Worm (Caenorhabditis elegans): ENCODE results near the gene F44A2.3.

Gene F44A2.3

DNA sequence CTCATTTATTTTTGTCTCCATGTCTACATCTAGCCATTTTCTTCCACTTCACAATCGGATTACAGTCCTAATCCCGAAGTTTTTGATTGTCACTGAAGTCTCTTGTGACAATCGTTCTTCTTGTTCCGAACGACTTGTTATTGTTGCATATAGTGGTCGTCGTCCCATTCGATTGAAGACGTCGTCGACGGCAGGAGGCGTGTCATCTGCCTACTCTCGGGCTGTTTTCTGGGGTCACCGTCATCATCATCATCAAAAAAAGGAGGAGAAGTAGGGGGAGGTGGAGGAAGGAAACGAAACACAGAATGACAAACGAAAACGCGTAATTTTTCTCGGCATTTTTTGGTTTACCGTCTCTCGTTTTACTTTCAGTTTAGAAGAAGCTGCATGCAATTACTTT is at the start of gene F44A2.3:
Gene F44A2.3 (plus strand): TSS at position 301 of the 400 bp plus-strand sequence.
- TF ChIP-seq B0310.2 (tag; optimal IDR thresholded peaks at IDR 0.05) (no peak), F13C5.2 (tag; optimal IDR thresholded peaks at IDR 0.05) (no peak), hmbx-1 (tag; optimal IDR thresholded peaks at IDR 0.05) (no peak), aly-1 (tag; optimal IDR thresholded peaks at IDR 0.05) (no peak), scrt-1 (GFP tag; IDR thresholded peaks at IDR 0.05) (no peak), hnd-1 (tag; optimal IDR thresholded peaks at IDR 0.05) (no peak), ceh-13 (GFP tag; optimal IDR thresholded peaks at IDR 0.05) (no peak), tra-4 (tag; optimal IDR thresholded peaks at IDR 0.05) (no peak), pes-1 (GFP tag; IDR thresholded peaks at IDR 0.05) (no peak), ama-1 (optimal IDR thresholded peaks at IDR 0.05) (no peak), tbx-37 (GFP tag; conservative IDR thresholded peaks at IDR 0.05) (no peak), flt-1 (GFP tag; IDR thresholded peaks at IDR 0.05) (no peak), ceh-36 (tag; optimal IDR thresholded peaks at IDR 0.05) (no peak)

DNA sequence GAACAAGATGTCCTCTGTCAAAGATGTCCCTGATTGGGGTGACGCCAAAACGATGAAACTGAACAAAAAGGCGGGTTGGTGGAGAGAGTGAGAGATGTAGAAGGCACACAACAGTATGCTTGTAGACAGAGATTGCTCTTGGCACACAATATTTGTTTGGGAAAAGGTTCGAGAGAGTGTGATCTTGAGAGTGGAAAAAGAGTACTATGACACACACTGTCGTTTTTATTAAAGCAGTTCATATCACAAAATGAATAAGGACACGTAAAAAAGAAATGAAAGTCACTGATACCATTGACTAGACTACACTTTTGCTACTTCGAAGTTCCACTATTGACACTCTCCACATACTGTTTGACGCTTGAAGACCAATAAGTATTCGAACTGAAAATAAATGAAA is 49.7 kb upstream of the F44A2.3 start:
- TF ChIP-seq hmg-4 (GFP tag; optimal IDR thresholded peaks at IDR 0.05) (no peak), ceh-36 (tag; optimal IDR thresholded peaks at IDR 0.05) (no peak), F13C5.2 (tag; optimal IDR thresholded peaks at IDR 0.05) (no peak), tbx-37 (GFP tag; conservative IDR thresholded peaks at IDR 0.05) (no peak), ama-1 (optimal IDR thresholded peaks at IDR 0.05) (no peak), aly-1 (tag; optimal IDR thresholded peaks at IDR 0.05) (no peak), tra-4 (tag; optimal IDR thresholded peaks at IDR 0.05) (no peak), scrt-1 (GFP tag; IDR thresholded peaks at IDR 0.05) (no peak), flt-1 (GFP tag; IDR thresholded peaks at IDR 0.05) (no peak), B0310.2 (tag; optimal IDR thresholded peaks at IDR 0.05) (no peak), tbx-11 (GFP tag; IDR thresholded peaks at IDR 0.05) (no peak), ets-7 (tag; optimal IDR thresholded peaks at IDR 0.05) (no peak)

DNA sequence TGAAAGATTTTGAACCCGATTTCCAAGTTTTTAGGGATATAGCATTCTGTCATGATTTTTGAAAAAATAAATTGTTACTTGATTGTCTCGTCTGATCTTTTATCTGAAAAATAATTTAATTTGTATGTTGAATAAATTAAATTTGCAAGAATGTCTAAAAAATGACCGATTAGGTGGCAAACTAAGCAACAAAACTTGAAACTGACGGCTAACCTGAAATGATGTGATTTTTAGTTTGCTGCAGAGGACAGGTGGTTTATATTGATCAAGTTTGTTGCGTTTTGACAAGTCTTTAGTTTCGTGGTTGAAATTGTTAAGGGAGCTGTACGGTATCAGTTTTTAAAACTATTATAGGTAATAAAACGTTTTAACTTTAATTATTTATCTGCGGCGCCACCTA is 47.7 kb upstream of the F44A2.3 start, which contains the start of gene F07C3.16:
Gene F07C3.16 (minus strand): TSS at position 101 of the 400 bp plus-strand sequence.
- TF ChIP-seq B0310.2 (tag; optimal IDR thresholded peaks at IDR 0.05): no peak
- no peak for TF ChIP-seq aly-1 (tag; optimal IDR thresholded peaks at IDR 0.05)
- TF ChIP-seq ceh-36 (tag; optimal IDR thresholded peaks at IDR 0.05): no peak
- TF ChIP-seq ceh-13 (GFP tag; optimal IDR thresholded peaks at IDR 0.05): no peak
- TF ChIP-seq sea-1 (GFP tag; conservative IDR thresholded peaks at IDR 0.05): no peak
- no peak for TF ChIP-seq tbx-11 (GFP tag; IDR thresholded peaks at IDR 0.05)
- no peak for TF ChIP-seq flt-1 (GFP tag; IDR thresholded peaks at IDR 0.05)
- no peak for TF ChIP-seq ama-1 (optimal IDR thresholded peaks at IDR 0.05)
- TF ChIP-seq pes-1 (GFP tag; IDR thresholded peaks at IDR 0.05): no peak
- no peak for TF ChIP-seq hnd-1 (tag; optimal IDR thresholded peaks at IDR 0.05)
- no peak for TF ChIP-seq hmg-4 (GFP tag; optimal IDR thresholded peaks at IDR 0.05)
- no peak for TF ChIP-seq ets-7 (tag; optimal IDR thresholded peaks at IDR 0.05)
- TF ChIP-seq hmbx-1 (tag; optimal IDR thresholded peaks at IDR 0.05): no peak
- no peak for TF ChIP-seq tbx-37 (GFP tag; conservative IDR thresholded peaks at IDR 0.05)

DNA sequence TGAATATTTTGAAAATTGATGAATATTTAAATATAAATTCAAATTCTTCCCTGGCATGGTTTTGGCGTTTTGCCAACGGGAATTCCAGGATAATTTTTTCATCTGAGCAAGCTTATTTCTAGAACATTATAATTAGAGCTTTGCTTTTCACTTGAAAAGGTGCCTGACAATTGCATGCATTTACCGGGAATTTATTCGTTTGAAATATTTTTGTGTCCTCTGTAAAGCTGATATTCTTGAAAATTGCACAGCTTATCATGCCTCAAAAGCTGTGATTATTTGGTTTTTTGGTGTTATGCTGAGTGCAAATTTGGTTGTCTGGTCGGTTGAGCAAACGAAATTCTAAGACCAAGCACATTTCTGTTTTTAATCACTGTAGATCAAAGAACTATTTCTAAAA is 44.8 kb upstream of the F44A2.3 start:
- TF ChIP-seq aly-1 (tag; optimal IDR thresholded peaks at IDR 0.05) (no peak), ceh-36 (tag; optimal IDR thresholded peaks at IDR 0.05) (no peak), ets-7 (tag; optimal IDR thresholded peaks at IDR 0.05) (no peak), scrt-1 (GFP tag; IDR thresholded peaks at IDR 0.05) (no peak), B0310.2 (tag; optimal IDR thresholded peaks at IDR 0.05) (no peak), tbx-11 (GFP tag; IDR thresholded peaks at IDR 0.05) (no peak), tbx-37 (GFP tag; conservative IDR thresholded peaks at IDR 0.05) (no peak), tra-4 (tag; optimal IDR thresholded peaks at IDR 0.05) (no peak), hnd-1 (tag; optimal IDR thresholded peaks at IDR 0.05) (no peak), sea-1 (GFP tag; conservative IDR thresholded peaks at IDR 0.05) (no peak), F13C5.2 (tag; optimal IDR thresholded peaks at IDR 0.05) (no peak), flt-1 (GFP tag; IDR thresholded peaks at IDR 0.05) (no peak)

DNA sequence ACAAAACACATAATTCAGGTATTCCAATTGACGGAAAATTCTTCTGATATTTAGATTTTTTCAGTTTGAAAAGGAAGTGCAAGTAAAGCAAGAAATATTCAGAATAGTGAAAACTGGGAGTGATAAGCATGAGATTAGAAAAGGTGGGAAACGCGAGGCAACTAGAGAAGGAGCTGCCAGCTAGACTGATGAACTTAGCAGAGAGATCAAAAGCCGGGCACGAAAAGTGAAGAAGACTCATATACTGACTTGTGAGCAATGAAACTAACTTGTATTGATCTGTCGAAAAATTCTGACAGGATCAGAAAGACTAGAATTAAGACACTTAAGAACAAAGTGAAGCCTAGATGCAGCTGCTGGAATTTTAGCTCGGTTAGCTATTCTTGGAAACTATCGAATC is 43.7 kb upstream of the F44A2.3 start, which contains the start of gene nhr-36:
Gene nhr-36 (minus strand): TSS at position 101 of the 400 bp plus-strand sequence.
- no peak for TF ChIP-seq ama-1 (optimal IDR thresholded peaks at IDR 0.05)
- no peak for TF ChIP-seq F13C5.2 (tag; optimal IDR thresholded peaks at IDR 0.05)
- TF ChIP-seq ceh-36 (tag; optimal IDR thresholded peaks at IDR 0.05): no peak
- TF ChIP-seq flt-1 (GFP tag; IDR thresholded peaks at IDR 0.05): no peak
- TF ChIP-seq hmg-4 (GFP tag; optimal IDR thresholded peaks at IDR 0.05): no peak
- no peak for TF ChIP-seq tbx-37 (GFP tag; conservative IDR thresholded peaks at IDR 0.05)
- TF ChIP-seq hnd-1 (tag; optimal IDR thresholded peaks at IDR 0.05): no peak
- TF ChIP-seq aly-1 (tag; optimal IDR thresholded peaks at IDR 0.05): no peak
- no peak for TF ChIP-seq tra-4 (tag; optimal IDR thresholded peaks at IDR 0.05)
- no peak for TF ChIP-seq B0310.2 (tag; optimal IDR thresholded peaks at IDR 0.05)
- no peak for TF ChIP-seq scrt-1 (GFP tag; IDR thresholded peaks at IDR 0.05)
- no peak for TF ChIP-seq ceh-13 (GFP tag; optimal IDR thresholded peaks at IDR 0.05)

DNA sequence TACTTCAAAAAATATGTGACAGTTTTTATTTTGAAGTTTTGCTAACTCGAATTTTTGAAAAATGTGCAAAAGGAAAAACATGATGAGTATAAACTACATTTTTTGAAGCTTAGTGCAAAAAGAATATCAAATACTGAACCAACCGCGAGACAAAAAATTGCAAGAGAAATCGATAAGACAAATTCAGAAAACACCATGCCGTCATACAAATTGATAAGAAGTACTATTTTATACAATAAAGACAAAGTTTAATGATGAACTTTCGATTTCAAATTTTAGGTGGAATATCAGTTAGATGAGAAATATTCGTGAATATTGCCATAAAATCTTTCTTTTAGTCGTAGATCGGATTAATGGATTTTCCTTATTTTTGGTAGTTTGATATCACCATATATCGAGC is 42.5 kb upstream of the F44A2.3 start:
- TF ChIP-seq ceh-13 (GFP tag; optimal IDR thresholded peaks at IDR 0.05): no peak
- TF ChIP-seq hmg-4 (GFP tag; optimal IDR thresholded peaks at IDR 0.05): no peak
- no peak for TF ChIP-seq tbx-11 (GFP tag; IDR thresholded peaks at IDR 0.05)
- no peak for TF ChIP-seq scrt-1 (GFP tag; IDR thresholded peaks at IDR 0.05)
- no peak for TF ChIP-seq ceh-36 (tag; optimal IDR thresholded peaks at IDR 0.05)
- TF ChIP-seq sea-1 (GFP tag; conservative IDR thresholded peaks at IDR 0.05): no peak
- no peak for TF ChIP-seq flt-1 (GFP tag; IDR thresholded peaks at IDR 0.05)
- no peak for TF ChIP-seq tra-4 (tag; optimal IDR thresholded peaks at IDR 0.05)
- no peak for TF ChIP-seq B0310.2 (tag; optimal IDR thresholded peaks at IDR 0.05)
- TF ChIP-seq ama-1 (optimal IDR thresholded peaks at IDR 0.05): no peak
- TF ChIP-seq pes-1 (GFP tag; IDR thresholded peaks at IDR 0.05): no peak
- TF ChIP-seq F13C5.2 (tag; optimal IDR thresholded peaks at IDR 0.05): no peak
- TF ChIP-seq hnd-1 (tag; optimal IDR thresholded peaks at IDR 0.05): no peak
- no peak for TF ChIP-seq hmbx-1 (tag; optimal IDR thresholded peaks at IDR 0.05)
- TF ChIP-seq aly-1 (tag; optimal IDR thresholded peaks at IDR 0.05): no peak
- TF ChIP-seq ets-7 (tag; optimal IDR thresholded peaks at IDR 0.05): no peak
- TF ChIP-seq tbx-37 (GFP tag; conservative IDR thresholded peaks at IDR 0.05): no peak

DNA sequence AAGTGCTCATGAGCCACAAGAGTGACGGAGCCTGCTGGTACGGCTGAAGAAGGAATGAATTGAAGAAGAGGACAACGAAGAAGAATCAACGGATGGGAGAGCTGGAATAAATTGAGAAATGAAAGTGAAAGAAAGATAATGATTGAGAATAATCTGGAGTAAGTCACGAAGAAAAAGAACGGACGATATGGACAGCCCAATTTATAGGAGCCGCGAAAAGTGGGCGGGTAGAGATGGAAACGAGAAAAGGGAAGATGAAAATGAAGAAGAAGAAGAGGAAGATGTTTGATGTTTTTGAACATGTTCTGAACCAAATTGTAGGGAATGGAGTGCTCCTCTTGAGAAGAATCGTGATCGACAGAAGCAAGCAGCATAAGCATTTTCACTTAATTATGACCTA is 38.8 kb upstream of the F44A2.3 start, which contains the start of gene slc-17.7:
Gene slc-17.7 (minus strand): TSS at position 101 of the 400 bp plus-strand sequence.
- TF ChIP-seq hmg-4 (GFP tag; optimal IDR thresholded peaks at IDR 0.05): no peak
- no peak for TF ChIP-seq ceh-13 (GFP tag; optimal IDR thresholded peaks at IDR 0.05)
- TF ChIP-seq hmbx-1 (tag; optimal IDR thresholded peaks at IDR 0.05): no peak
- no peak for TF ChIP-seq tbx-37 (GFP tag; conservative IDR thresholded peaks at IDR 0.05)
- no peak for TF ChIP-seq aly-1 (tag; optimal IDR thresholded peaks at IDR 0.05)
- no peak for TF ChIP-seq flt-1 (GFP tag; IDR thresholded peaks at IDR 0.05)
- no peak for TF ChIP-seq tbx-11 (GFP tag; IDR thresholded peaks at IDR 0.05)
- TF ChIP-seq ceh-36 (tag; optimal IDR thresholded peaks at IDR 0.05): no peak
